Worm (Caenorhabditis elegans): Measurements from ENCODE around the gene ark-1.

ark-1 gene

DNA sequence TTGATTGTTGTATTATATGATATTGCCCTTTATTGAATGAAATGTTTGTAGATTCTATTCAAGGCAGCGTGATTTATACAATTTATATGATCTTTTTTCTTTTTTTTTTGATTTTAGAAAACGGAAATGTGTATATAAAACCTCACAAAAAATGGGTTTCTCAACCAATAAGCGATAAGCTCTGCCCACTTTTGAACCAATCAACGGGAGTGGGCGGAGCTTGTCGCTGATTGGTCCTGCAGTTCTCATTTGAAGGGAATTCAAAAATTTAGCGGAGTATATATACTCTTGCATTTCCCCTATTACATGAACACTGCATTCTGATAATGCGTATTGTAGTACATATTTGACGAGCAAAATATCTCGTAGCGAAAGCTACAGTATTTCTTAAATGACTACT lies 19.8 kb upstream of the ark-1 start:
- TF ChIP-seq bed-2 (GFP tag; IDR thresholded peaks at IDR 0.05) = no peak
- TF ChIP-seq him-1 (tag; optimal IDR thresholded peaks at IDR 0.05) = peak; percentile 4

DNA sequence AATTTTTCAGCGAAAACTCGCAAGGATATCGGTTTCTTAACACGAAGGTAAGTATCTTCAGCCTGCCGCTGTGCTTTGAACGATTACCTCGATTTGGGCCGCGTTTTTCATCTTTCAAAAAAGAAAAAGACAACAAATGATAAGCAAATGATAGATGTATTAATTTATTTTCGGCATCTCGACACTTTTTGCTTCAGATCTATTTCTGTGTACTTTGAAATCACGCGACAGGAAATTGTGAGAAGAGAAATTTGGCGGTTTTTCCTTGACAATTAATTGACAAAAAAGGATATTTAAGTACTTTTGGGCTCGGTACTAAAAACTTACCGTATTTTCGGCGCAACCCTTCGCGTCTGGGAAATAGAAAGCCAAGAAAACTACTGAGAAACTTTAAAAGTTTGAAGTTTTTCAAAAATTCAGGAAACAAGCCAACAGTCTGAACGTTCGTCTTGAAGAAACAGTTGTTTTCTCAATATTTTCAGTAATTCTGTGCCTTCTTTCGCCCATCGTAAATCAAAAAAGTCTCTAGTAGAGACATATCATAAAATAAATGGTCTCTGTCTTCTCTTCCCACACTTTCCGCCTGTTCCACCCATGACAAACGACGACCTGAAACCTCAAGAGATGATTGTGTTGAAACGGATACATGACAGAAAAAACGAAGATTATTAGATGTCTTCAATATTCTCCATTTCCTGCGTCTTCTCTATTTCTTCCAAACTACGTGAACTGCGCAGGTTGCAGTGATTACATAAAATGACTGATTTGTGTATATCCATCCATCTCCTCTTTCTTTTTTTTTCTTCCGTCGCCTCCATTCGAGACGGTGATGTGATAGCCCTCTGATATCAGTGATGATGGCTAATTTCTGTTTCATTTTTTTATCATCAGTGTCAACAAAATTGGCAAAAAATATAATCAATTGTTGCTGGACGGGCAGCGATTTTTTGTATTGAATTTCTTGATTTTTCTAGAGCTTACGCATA lies 10.3 kb upstream of the ark-1 start:
- TF ChIP-seq mes-4 (tag; optimal IDR thresholded peaks at IDR 0.05) (no peak), ztf-26 (tag; optimal IDR thresholded peaks at IDR 0.05) (no peak), chd-7 (tag; optimal IDR thresholded peaks at IDR 0.05) (no peak), madf-3 (GFP tag; IDR thresholded peaks at IDR 0.05) (no peak), akir-1 (GFP tag; optimal IDR thresholded peaks at IDR 0.05) (no peak), nhr-90 (tag; optimal IDR thresholded peaks at IDR 0.05) (no peak), snpc-4 (GFP tag; optimal IDR thresholded peaks at IDR 0.05) (no peak), snpc-4 (tag; optimal IDR thresholded peaks at IDR 0.05) (no peak), ama-1 (optimal IDR thresholded peaks at IDR 0.05) (no peak), ama-1 (GFP tag; optimal IDR thresholded peaks at IDR 0.05) (no peak), hlh-12 (tag; optimal IDR thresholded peaks at IDR 0.05) (no peak), nhr-80 (tag; optimal IDR thresholded peaks at IDR 0.05) (no peak), nhr-120 (GFP tag; IDR thresholded peaks at IDR 0.05) (no peak), zim-3 (tag; optimal IDR thresholded peaks at IDR 0.05) (no peak), F22D6.2 (tag; optimal IDR thresholded peaks at IDR 0.05) (no peak), dox-1 (GFP tag; IDR thresholded peaks at IDR 0.05) (no peak), repo-1 (tag; optimal IDR thresholded peaks at IDR 0.05) (no peak), T26A5.8 (tag; optimal IDR thresholded peaks at IDR 0.05) (no peak), ztf-22 (GFP tag; optimal IDR thresholded peaks at IDR 0.05) (no peak)

ce11 chrIV:12640137-12640536 lies 9.3 kb upstream of the ark-1 start, which contains the start of gene vha-7:
vha-7 (plus strand) TSS chrIV:12640462.
- peak; percentile 8 for TF ChIP-seq snpc-3.4 (tag; optimal IDR thresholded peaks at IDR 0.05)
- no peak for TF ChIP-seq ceh-91 (GFP tag; IDR thresholded peaks at IDR 0.05)
- no peak for TF ChIP-seq ceh-79 (tag; optimal IDR thresholded peaks at IDR 0.05)
- no peak for TF ChIP-seq Y67H2A.10 (GFP tag; conservative IDR thresholded peaks at IDR 0.05)
- no peak for TF ChIP-seq B0261.1 (tag; optimal IDR thresholded peaks at IDR 0.05)
- no peak for TF ChIP-seq snpc-1.3 (tag; optimal IDR thresholded peaks at IDR 0.05; ENCODE audit: insufficient read depth)
- TF ChIP-seq mcd-1 (GFP tag; IDR thresholded peaks at IDR 0.05) = no peak
- no peak for TF ChIP-seq madf-10 (tag; optimal IDR thresholded peaks at IDR 0.05)
- no peak for TF ChIP-seq akir-1 (GFP tag; optimal IDR thresholded peaks at IDR 0.05)
- TF ChIP-seq let-607 (tag; optimal IDR thresholded peaks at IDR 0.05) = no peak
- TF ChIP-seq ztf-6 (GFP tag; IDR thresholded peaks at IDR 0.05) = no peak
- TF ChIP-seq nfya-1 (tag; optimal IDR thresholded peaks at IDR 0.05; ENCODE audit: borderline replicate concordance, insufficient read depth) = no peak
- TF ChIP-seq madf-6 (GFP tag; IDR thresholded peaks at IDR 0.05) = peak; percentile 36
- TF ChIP-seq snpc-4 (GFP tag; optimal IDR thresholded peaks at IDR 0.05) = no peak
- TF ChIP-seq snpc-4 (tag; optimal IDR thresholded peaks at IDR 0.05) = no peak
- TF ChIP-seq nhr-90 (tag; optimal IDR thresholded peaks at IDR 0.05) = no peak
- TF ChIP-seq lsl-1 (GFP tag; optimal IDR thresholded peaks at IDR 0.05) = peak; percentile 69
- TF ChIP-seq nhr-120 (GFP tag; IDR thresholded peaks at IDR 0.05) = no peak
- TF ChIP-seq madf-8 (GFP tag; conservative IDR thresholded peaks at IDR 0.05) = peak; percentile 71
- TF ChIP-seq lin-26 (GFP tag; IDR thresholded peaks at IDR 0.05) = no peak
- TF ChIP-seq cebp-1 (GFP tag; IDR thresholded peaks at IDR 0.05) = no peak
- no peak for TF ChIP-seq cebp-1 (tag; optimal IDR thresholded peaks at IDR 0.05)
- TF ChIP-seq B0035.1 (tag; optimal IDR thresholded peaks at IDR 0.05) = no peak
- TF ChIP-seq F55B11.4 (tag; optimal IDR thresholded peaks at IDR 0.05; ENCODE audit: borderline replicate concordance, insufficient read depth) = no peak
- no peak for TF ChIP-seq hlh-12 (tag; optimal IDR thresholded peaks at IDR 0.05)
- no peak for TF ChIP-seq madf-3 (GFP tag; IDR thresholded peaks at IDR 0.05)
- no peak for TF ChIP-seq chd-7 (tag; optimal IDR thresholded peaks at IDR 0.05)
- no peak for TF ChIP-seq hmg-1.2 (GFP tag; IDR thresholded peaks at IDR 0.05)
- TF ChIP-seq cebp-2 (GFP tag; IDR thresholded peaks at IDR 0.05) = no peak
- no peak for TF ChIP-seq mes-4 (tag; optimal IDR thresholded peaks at IDR 0.05)
- no peak for TF ChIP-seq nfyb-1 (GFP tag; IDR thresholded peaks at IDR 0.05)
- TF ChIP-seq F57A8.1 (GFP tag; optimal IDR thresholded peaks at IDR 0.05) = no peak

All from whole organism, young adult.